Fruit fly (Drosophila melanogaster) whole organism, adult: Measurements from ENCODE around the gene ppk11.

Source experiments
- CG11617 ChIP-seq: fragments of 200-800 bp; sonication (Bioruptor generic); optimal IDR thresholded peaks from 2 replicates; lab custom pipeline; 2017; ENCODE audit warnings: mild to moderate bottlenecking, missing biosample characterization, missing genetic modification reagents, missing genetic modification characterization
- CG12768 ChIP-seq: fragments of 200-800 bp; sonication (Bioruptor generic); optimal IDR thresholded peaks from 2 replicates; lab custom pipeline; 2017; ENCODE audit warnings: missing biosample characterization, missing genetic modification characterization, mild to moderate bottlenecking, moderate library complexity, missing genetic modification reagents
- CG14711 ChIP-seq: fragments of 200-800 bp; sonication (Bioruptor generic); optimal IDR thresholded peaks from 2 replicates; lab custom pipeline; 2018; ENCODE audit warnings: missing biosample characterization, mild to moderate bottlenecking, missing genetic modification characterization, moderate library complexity
- CG1620 ChIP-seq: fragments of 200-800 bp; sonication (Bioruptor generic); optimal IDR thresholded peaks from 2 replicates; lab custom pipeline; 2016; ENCODE audit warnings: missing biosample characterization, missing genetic modification characterization
- CG33017 ChIP-seq: fragments of 200-800 bp; sonication (Bioruptor generic); optimal IDR thresholded peaks from 2 replicates; lab custom pipeline; 2018; ENCODE audit warnings: missing biosample characterization, mild to moderate bottlenecking, missing genetic modification characterization, moderate library complexity
- CG5204 ChIP-seq: fragments of 200-800 bp; sonication (Bioruptor generic); optimal IDR thresholded peaks from 2 replicates; lab custom pipeline; 2016; ENCODE audit warnings: missing biosample characterization, missing genetic modification characterization
- CG7045 ChIP-seq: fragments of 200-800 bp; sonication (Bioruptor generic); optimal IDR thresholded peaks from 2 replicates; lab custom pipeline; 2017; ENCODE audit warnings: missing biosample characterization, mild to moderate bottlenecking, missing genetic modification characterization
- CG7101 ChIP-seq: fragments of 200-800 bp; sonication (Bioruptor generic); optimal IDR thresholded peaks from 2 replicates; lab custom pipeline; 2018; ENCODE audit warnings: missing biosample characterization, mild to moderate bottlenecking, missing genetic modification characterization, moderate library complexity
- Clk ChIP-seq: fragments of 200-800 bp; sonication (Bioruptor generic); optimal IDR thresholded peaks from 2 replicates; lab custom pipeline; 2017; ENCODE audit warnings: missing biosample characterization, missing genetic modification characterization
- Crg-1 ChIP-seq: fragments of 200-800 bp; sonication (Bioruptor generic); optimal IDR thresholded peaks from 2 replicates; lab custom pipeline; 2016; ENCODE audit warnings: missing biosample characterization, missing genetic modification characterization
- Hr96 ChIP-seq: fragments of 200-800 bp; sonication (Bioruptor generic); optimal IDR thresholded peaks from 2 replicates; lab custom pipeline; 2016; ENCODE audit warnings: missing biosample characterization, missing genetic modification characterization
- Mnt ChIP-seq: fragments of 200-800 bp; sonication (Bioruptor generic); optimal IDR thresholded peaks from 2 replicates; lab custom pipeline; 2016; ENCODE audit warnings: missing biosample characterization, mild to moderate bottlenecking, missing genetic modification characterization
- bab1 ChIP-seq: fragments of 200-800 bp; sonication (Bioruptor generic); optimal IDR thresholded peaks from 3 replicates; lab custom pipeline; 2019; ENCODE audit warnings: missing biosample characterization, mild to moderate bottlenecking, missing genetic modification characterization, moderate library complexity
- cic ChIP-seq: fragments of 200-800 bp; sonication (Bioruptor generic); optimal IDR thresholded peaks from 2 replicates; lab custom pipeline; 2017; ENCODE audit warnings: missing biosample characterization, mild to moderate bottlenecking, missing genetic modification characterization, moderate library complexity
- cnc ChIP-seq, 2 experiments: fragments of >200 bp; optimal IDR thresholded peaks; 2 replicates each; lab custom pipeline; 2017
- kay ChIP-seq: fragments of 200-800 bp; sonication (Bioruptor generic); peaks from one replicate; lab custom pipeline; 2016; ENCODE audit warnings: missing biosample characterization, missing genetic modification characterization, borderline replicate concordance
- ovo ChIP-seq: fragments of 200-800 bp; sonication (Bioruptor generic); optimal IDR thresholded peaks from 2 replicates; lab custom pipeline; 2016; ENCODE audit warnings: missing biosample characterization, missing genetic modification characterization
- pad ChIP-seq: fragments of 200-800 bp; sonication (Bioruptor generic); optimal IDR thresholded peaks from 3 replicates; lab custom pipeline; 2017; ENCODE audit warnings: missing biosample characterization, missing genetic modification characterization, mild to moderate bottlenecking, moderate library complexity, missing genetic modification reagents
- tj ChIP-seq: fragments of 200-800 bp; sonication (Bioruptor generic); optimal IDR thresholded peaks from 3 replicates; lab custom pipeline; 2017; ENCODE audit warnings: missing biosample characterization, mild to moderate bottlenecking, missing genetic modification characterization, moderate library complexity
- toe ChIP-seq: fragments of 200-800 bp; sonication (Bioruptor generic); optimal IDR thresholded peaks from 2 replicates; lab custom pipeline; 2016; ENCODE audit warnings: missing biosample characterization, missing genetic modification characterization

The ppk11 gene

dm6 chr2L:9770896-9771295 is 3.9 kb downstream of the ppk11 start, which contains the start of gene ppk18:
TSS of gene ppk18 (minus strand) at chr2L:9770996.
- TF ChIP-seq CG33017 (no peak), CG1620 (GFP tag; lab: Kevin White, UChicago) (no peak), CG7045 (GFP tag; lab: Kevin White, UChicago) (no peak), CG7101 (no peak), CG11617 (GFP tag; lab: Kevin White, UChicago) (no peak)

- TF ChIP-seq CG7045 (GFP tag; lab: Kevin White, UChicago) (no peak), cic (GFP tag; lab: Kevin White, UChicago) (no peak), CG5204 (GFP tag; lab: Kevin White, UChicago) (no peak), kay (no peak), Clk (GFP tag; lab: Kevin White, UChicago) (no peak), CG14711 (tag; lab: Kevin White, UChicago) (no peak), Crg-1 (GFP tag; lab: Kevin White, UChicago) (no peak), pad (GFP tag; lab: Kevin White, UChicago) (no peak), CG7101 (no peak), tj (GFP tag; lab: Kevin White, UChicago) (no peak), Mnt (GFP tag; lab: Kevin White, UChicago) (no peak), CG33017 (no peak), CG1620 (GFP tag; lab: Kevin White, UChicago) (no peak), CG11617 (GFP tag; lab: Kevin White, UChicago) (no peak), toe (GFP tag; lab: Kevin White, UChicago) (no peak), bab1 (no peak), Hr96 (GFP tag; lab: Kevin White, UChicago) (no peak), cnc (optimal IDR thresholded peaks at IDR 0.05; lab: Kevin White, UChicago) (no peak), ovo (no peak), CG12768 (GFP tag; lab: Kevin White, UChicago) (no peak)
Observed at dm6 chr2L:9768735-9769134, 6.1 kb downstream of the ppk11 start, which contains the start of gene CG17633. TSS of gene CG17633 (plus strand) at chr2L:9769060.

- TF ChIP-seq pad (GFP tag; lab: Kevin White, UChicago) (no peak), cic (GFP tag; lab: Kevin White, UChicago) (no peak), toe (GFP tag; lab: Kevin White, UChicago) (no peak), CG33017 (no peak), CG7101 (no peak), Hr96 (GFP tag; lab: Kevin White, UChicago) (no peak), ovo (no peak), CG11617 (GFP tag; lab: Kevin White, UChicago) (no peak), CG7045 (GFP tag; lab: Kevin White, UChicago) (no peak), cnc (optimal IDR thresholded peaks at IDR 0.05; lab: Kevin White, UChicago) (no peak), Crg-1 (GFP tag; lab: Kevin White, UChicago) (no peak), bab1 (no peak)
Observed at dm6 chr2L:9766758-9767157, 8.1 kb downstream of the ppk11 start, which contains the start of gene CG4017. TSS of gene CG4017 (plus strand) at chr2L:9767058.

- TF ChIP-seq tj (GFP tag; lab: Kevin White, UChicago) (no peak), CG33017 (peak; percentile 13), Clk (GFP tag; lab: Kevin White, UChicago) (peak; percentile 0), CG12768 (GFP tag; lab: Kevin White, UChicago) (peak; percentile 71), CG14711 (tag; lab: Kevin White, UChicago) (peak; percentile 51), Hr96 (GFP tag; lab: Kevin White, UChicago) (peak; percentile 39), CG1620 (GFP tag; lab: Kevin White, UChicago) (peak; percentile 44), cic (GFP tag; lab: Kevin White, UChicago) (peak; percentile 30), CG5204 (GFP tag; lab: Kevin White, UChicago) (no peak), CG7101 (peak; percentile 42), Crg-1 (GFP tag; lab: Kevin White, UChicago) (peak; percentile 78), CG11617 (GFP tag; lab: Kevin White, UChicago) (peak; percentile 53), ovo (peak; percentile 27), pad (GFP tag; lab: Kevin White, UChicago) (peak; percentile 74), toe (GFP tag; lab: Kevin White, UChicago) (peak; percentile 54), CG7045 (GFP tag; lab: Kevin White, UChicago) (peak; percentile 78), bab1 (peak; percentile 17), Mnt (GFP tag; lab: Kevin White, UChicago) (peak; percentile 80), kay (no peak), cnc (optimal IDR thresholded peaks at IDR 0.05; lab: Kevin White, UChicago) (no peak)
Observed at dm6 chr2L:9763212-9763869, 11.5 kb downstream of the ppk11 start, which contains the start of the genes Taf11 and und. TSS of gene Taf11 (minus strand) at chr2L:9763262. TSS of gene und (plus strand) at chr2L:9763369.

dm6 chr2L:9758856-9759255 is 16.0 kb downstream of the ppk11 start:
- no peak for TF ChIP-seq cnc (optimal IDR thresholded peaks at IDR 0.05; lab: Kevin White, UChicago)
- TF ChIP-seq CG14711 (tag; lab: Kevin White, UChicago), result peak; percentile 37
- TF ChIP-seq CG12768 (GFP tag; lab: Kevin White, UChicago), result no peak
- TF ChIP-seq Crg-1 (GFP tag; lab: Kevin White, UChicago), result no peak
- TF ChIP-seq CG5204 (GFP tag; lab: Kevin White, UChicago), result peak; percentile 56
- TF ChIP-seq CG11617 (GFP tag; lab: Kevin White, UChicago), result peak; percentile 18
- TF ChIP-seq CG7045 (GFP tag; lab: Kevin White, UChicago), result peak; percentile 21
- peak; percentile 8 for TF ChIP-seq ovo
- TF ChIP-seq CG7101, result peak; percentile 55
- TF ChIP-seq tj (GFP tag; lab: Kevin White, UChicago), result no peak
- no peak for TF ChIP-seq pad (GFP tag; lab: Kevin White, UChicago)
- peak; percentile 46 for TF ChIP-seq bab1
- TF ChIP-seq toe (GFP tag; lab: Kevin White, UChicago), result peak; percentile 73
- TF ChIP-seq Hr96 (GFP tag; lab: Kevin White, UChicago), result peak; percentile 73
- TF ChIP-seq cic (GFP tag; lab: Kevin White, UChicago), result no peak
- TF ChIP-seq Mnt (GFP tag; lab: Kevin White, UChicago), result peak; percentile 46
- TF ChIP-seq CG33017, result peak; percentile 55
- TF ChIP-seq Clk (GFP tag; lab: Kevin White, UChicago), result peak; percentile 41
- no peak for TF ChIP-seq kay
